Worm (Caenorhabditis elegans): ENCODE results near the gene gst-26.

Gene gst-26

DNA sequence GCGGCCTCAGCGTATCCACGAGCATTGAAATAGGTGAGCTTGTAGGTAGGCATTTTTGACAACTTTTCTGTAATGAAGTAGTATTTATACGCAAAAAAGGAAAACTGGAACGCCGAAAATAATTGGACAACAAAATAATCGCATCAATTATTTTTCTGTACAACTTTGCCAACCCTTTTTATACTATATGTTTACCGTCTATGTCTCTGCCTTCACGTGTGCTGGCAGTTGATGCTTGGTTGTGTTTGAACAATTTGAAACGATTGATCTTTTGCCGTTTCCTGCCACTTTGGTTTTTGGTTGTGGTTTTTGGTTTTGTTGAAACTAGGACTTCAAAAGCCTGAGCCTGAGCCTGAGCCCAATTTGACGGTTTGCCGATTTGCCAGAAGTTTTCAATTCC is 3.0 kb upstream of the gst-26 start, which contains the start of gene gst-28:
Gene gst-28 (minus strand): TSS at position 238 of the 400 bp plus-strand sequence.
- no peak for TF ChIP-seq C08G9.2 (tag; optimal IDR thresholded peaks at IDR 0.05)
- TF ChIP-seq lin-11 (tag; optimal IDR thresholded peaks at IDR 0.05) = no peak
- TF ChIP-seq hlh-8 (tag; optimal IDR thresholded peaks at IDR 0.05) = no peak
- no peak for TF ChIP-seq tbx-7 (tag; optimal IDR thresholded peaks at IDR 0.05)
- no peak for TF ChIP-seq F13H6.1 (tag; optimal IDR thresholded peaks at IDR 0.05)
- no peak for TF ChIP-seq npax-4 (tag; optimal IDR thresholded peaks at IDR 0.05)
- TF ChIP-seq hlh-6 (tag; optimal IDR thresholded peaks at IDR 0.05) = no peak
- no peak for TF ChIP-seq ceh-19 (GFP tag; optimal IDR thresholded peaks at IDR 0.05)
- TF ChIP-seq gmeb-2 (tag; optimal IDR thresholded peaks at IDR 0.05) = no peak
- TF ChIP-seq syd-9 (tag; optimal IDR thresholded peaks at IDR 0.05) = no peak
- TF ChIP-seq ceh-34 (tag; optimal IDR thresholded peaks at IDR 0.05) = no peak
- no peak for TF ChIP-seq dve-1 (tag; optimal IDR thresholded peaks at IDR 0.05)

DNA sequence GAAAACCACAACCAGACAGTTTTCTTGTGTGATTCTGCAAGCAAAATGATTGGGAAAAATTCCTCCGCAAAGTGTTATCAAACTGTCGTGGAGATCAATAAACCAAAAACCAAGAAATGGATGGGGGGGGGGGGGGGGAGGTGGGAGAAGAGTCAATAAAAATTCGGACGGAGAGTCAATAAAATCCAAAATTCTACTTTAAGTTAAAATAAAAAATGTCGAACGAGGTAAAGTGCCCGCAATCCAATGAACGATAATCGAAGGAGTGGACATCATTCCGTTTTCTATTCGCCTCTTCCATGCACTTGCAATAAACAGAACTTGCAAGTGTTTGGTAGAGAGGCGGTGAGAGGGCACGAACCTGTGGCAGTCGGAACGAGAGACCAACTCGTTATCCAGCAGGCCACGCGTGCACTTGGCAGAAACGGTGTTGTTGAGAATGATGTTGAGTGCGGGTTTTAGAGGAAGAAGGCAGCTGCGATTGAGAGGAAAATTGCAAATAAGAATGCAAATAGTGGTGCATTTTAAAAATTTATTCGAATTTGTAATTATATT is 1.4 kb upstream of the gst-26 start, which contains the start of gene gst-27:
Gene gst-27 (minus strand): TSS at position 51 of the 555 bp plus-strand sequence.
- TF ChIP-seq mec-3 (tag; optimal IDR thresholded peaks at IDR 0.05; ENCODE audit: borderline replicate concordance) = no peak
- TF ChIP-seq odd-2 (tag; optimal IDR thresholded peaks at IDR 0.05) = peak; percentile 50
- peak; percentile 74 for TF ChIP-seq nhr-232 (tag; optimal IDR thresholded peaks at IDR 0.05)
- peak; percentile 73 for TF ChIP-seq ceh-31 (tag; optimal IDR thresholded peaks at IDR 0.05)
- no peak for TF ChIP-seq pha-4 (tag; optimal IDR thresholded peaks at IDR 0.05)
- peak; percentile 74 for TF ChIP-seq Y22D7AL.16 (tag; optimal IDR thresholded peaks at IDR 0.05)
- peak; percentile 79 for TF ChIP-seq fkh-6 (tag; optimal IDR thresholded peaks at IDR 0.05)
- peak; percentile 59 for TF ChIP-seq ceh-14 (tag; optimal IDR thresholded peaks at IDR 0.05)
- peak; percentile 34 for TF ChIP-seq pag-3 (tag; optimal IDR thresholded peaks at IDR 0.05; ENCODE audit: borderline replicate concordance)
- peak; percentile 48 for TF ChIP-seq ceh-30 (tag; optimal IDR thresholded peaks at IDR 0.05)
- TF ChIP-seq pha-2 (tag; optimal IDR thresholded peaks at IDR 0.05) = peak; percentile 54
- TF ChIP-seq ceh-9 (tag; optimal IDR thresholded peaks at IDR 0.05) = no peak
- peak; percentile 49 for TF ChIP-seq tbx-7 (tag; optimal IDR thresholded peaks at IDR 0.05)
- TF ChIP-seq pax-1 (tag; optimal IDR thresholded peaks at IDR 0.05) = no peak
- peak; percentile 61 for TF ChIP-seq K09A11.1 (tag; optimal IDR thresholded peaks at IDR 0.05; ENCODE audit: insufficient read depth)
- peak; percentile 59 for TF ChIP-seq unc-42 (tag; optimal IDR thresholded peaks at IDR 0.05)
- TF ChIP-seq syd-9 (tag; optimal IDR thresholded peaks at IDR 0.05) = peak; percentile 75
- TF ChIP-seq hlh-8 (tag; optimal IDR thresholded peaks at IDR 0.05) = peak; percentile 68
- peak; percentile 55 for TF ChIP-seq ceh-24 (tag; optimal IDR thresholded peaks at IDR 0.05)
- TF ChIP-seq lin-11 (tag; optimal IDR thresholded peaks at IDR 0.05) = peak; percentile 77
- peak; percentile 77 for TF ChIP-seq fax-1 (tag; optimal IDR thresholded peaks at IDR 0.05)
- TF ChIP-seq pqm-1 (tag; optimal IDR thresholded peaks at IDR 0.05) = peak; percentile 72
- TF ChIP-seq nfya-1 (tag; optimal IDR thresholded peaks at IDR 0.05) = peak; percentile 87
- TF ChIP-seq ref-2 (tag; optimal IDR thresholded peaks at IDR 0.05) = peak; percentile 81
- peak; percentile 2 for TF ChIP-seq eyg-1 (tag; optimal IDR thresholded peaks at IDR 0.05)
- peak; percentile 74 for TF ChIP-seq F13H6.1 (tag; optimal IDR thresholded peaks at IDR 0.05)
- peak; percentile 86 for TF ChIP-seq ztf-16 (tag; optimal IDR thresholded peaks at IDR 0.05)
- peak; percentile 86 for TF ChIP-seq hlh-6 (tag; optimal IDR thresholded peaks at IDR 0.05)
- TF ChIP-seq ceh-22 (tag; optimal IDR thresholded peaks at IDR 0.05) = peak; percentile 23
- peak; percentile 66 for TF ChIP-seq T23F11.4 (GFP tag; optimal IDR thresholded peaks at IDR 0.05)
- peak; percentile 52; the same call in 1 of the 2 replicates for TF ChIP-seq unc-3 (GFP tag; conservative IDR thresholded peaks at IDR 0.05)
- peak; percentile 24 for TF ChIP-seq unc-3 (tag; optimal IDR thresholded peaks at IDR 0.05)
- TF ChIP-seq ceh-18 (tag; optimal IDR thresholded peaks at IDR 0.05) = peak; percentile 83
- TF ChIP-seq ets-4 (tag; optimal IDR thresholded peaks at IDR 0.05) = peak; percentile 58
- peak; percentile 71 for TF ChIP-seq ceh-48 (tag; optimal IDR thresholded peaks at IDR 0.05)
- TF ChIP-seq nhr-11 (tag; optimal IDR thresholded peaks at IDR 0.05) = no peak
- peak; percentile 68 for TF ChIP-seq ceh-45 (GFP tag; IDR thresholded peaks at IDR 0.05)
- TF ChIP-seq npax-4 (tag; optimal IDR thresholded peaks at IDR 0.05) = peak; percentile 62
- peak; percentile 69 for TF ChIP-seq hlh-13 (GFP tag; optimal IDR thresholded peaks at IDR 0.05)
- peak; percentile 74 for TF ChIP-seq sox-2 (GFP tag; IDR thresholded peaks at IDR 0.05)
- TF ChIP-seq madf-2 (tag; optimal IDR thresholded peaks at IDR 0.05) = peak; percentile 72
- TF ChIP-seq unc-86 (tag; optimal IDR thresholded peaks at IDR 0.05) = peak; percentile 69
- peak; percentile 84 for TF ChIP-seq elt-2 (tag; optimal IDR thresholded peaks at IDR 0.05)
- TF ChIP-seq ama-1 (optimal IDR thresholded peaks at IDR 0.05) = no peak
- TF ChIP-seq ceh-34 (tag; optimal IDR thresholded peaks at IDR 0.05) = peak; percentile 81
- TF ChIP-seq C38D4.7 (GFP tag; optimal IDR thresholded peaks at IDR 0.05) = peak; percentile 76
